Fruit fly (Drosophila melanogaster): ENCODE results near the gene CG33080.

Gene CG33080

DNA sequence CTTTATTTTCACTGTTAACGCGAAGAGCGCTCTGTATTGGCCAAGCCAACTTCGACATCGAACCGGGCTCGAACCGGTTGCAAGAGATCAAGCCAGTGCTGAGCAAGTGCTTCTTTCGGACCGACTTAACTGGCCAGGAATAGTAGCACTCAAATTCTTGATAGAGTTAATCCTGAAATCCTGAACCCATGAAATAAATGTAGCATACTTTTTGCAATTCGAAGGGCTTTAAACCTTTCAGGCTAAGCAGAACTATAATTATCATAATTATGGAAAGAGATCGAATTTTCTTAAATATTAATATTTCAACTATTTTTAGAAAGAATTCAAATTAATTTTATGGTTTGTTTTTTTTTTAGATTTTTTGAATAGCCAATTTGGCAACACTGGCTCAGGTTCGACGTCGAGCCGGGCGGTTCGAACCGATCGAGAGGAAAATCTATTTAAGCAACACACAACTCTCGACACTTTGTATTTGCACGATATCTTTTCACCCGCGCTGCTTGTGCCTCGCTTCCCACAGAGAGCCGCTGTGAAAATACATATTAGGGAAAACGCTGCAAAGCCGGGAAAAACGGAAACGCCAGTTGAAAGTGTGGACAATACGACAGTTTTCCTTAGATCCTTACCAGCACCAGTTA, 19.4 kb downstream of the CG33080 start, which contains the start of gene AdamTS-B (continued):
- TF ChIP-seq CG31365 (tag; optimal IDR thresholded peaks at IDR 0.05) (no peak), Hey (tag; optimal IDR thresholded peaks at IDR 0.05) (no peak), stc (GFP tag; IDR thresholded peaks at IDR 0.05) (no peak), Hr3 (GFP tag; optimal IDR thresholded peaks at IDR 0.05) (peak; percentile 38), C15 (GFP tag; IDR thresholded peaks at IDR 0.05) (no peak), tio (GFP tag; optimal IDR thresholded peaks at IDR 0.05) (peak; percentile 16), Six4 (GFP tag; optimal IDR thresholded peaks at IDR 0.05) (no peak), Oli (tag; optimal IDR thresholded peaks at IDR 0.05) (peak; percentile 52), sd (tag; optimal IDR thresholded peaks at IDR 0.05) (no peak), bab2 (GFP tag; optimal IDR thresholded peaks at IDR 0.05) (no peak), Atf-2 (GFP tag; optimal IDR thresholded peaks at IDR 0.05) (no peak), dmrt99B (tag; optimal IDR thresholded peaks at IDR 0.05) (peak; percentile 65), sim (GFP tag; IDR thresholded peaks at IDR 0.05) (no peak), schlank (tag; optimal IDR thresholded peaks at IDR 0.05) (no peak), sima (GFP tag; optimal IDR thresholded peaks at IDR 0.05) (no peak), br (optimal IDR thresholded peaks at IDR 0.05) (no peak), B-H2 (GFP tag; optimal IDR thresholded peaks at IDR 0.05) (no peak), CG12769 (tag; optimal IDR thresholded peaks at IDR 0.05) (no peak), BtbVII (GFP tag; optimal IDR thresholded peaks at IDR 0.05) (peak; percentile 28), YL-1 (GFP tag; optimal IDR thresholded peaks at IDR 0.05) (no peak), Lim3 (GFP tag; IDR thresholded peaks at IDR 0.05) (no peak), fu2 (GFP tag; optimal IDR thresholded peaks at IDR 0.05) (no peak), otp (GFP tag; IDR thresholded peaks at IDR 0.05) (no peak), Nf-YA (GFP tag; IDR thresholded peaks at IDR 0.05) (no peak), CG11247 (GFP tag; IDR thresholded peaks at IDR 0.05) (no peak), CG12219 (GFP tag; optimal IDR thresholded peaks at IDR 0.05) (no peak), CG7963 (GFP tag; IDR thresholded peaks at IDR 0.05; ENCODE audit: partially characterized antibody) (no peak), shn (GFP tag; optimal IDR thresholded peaks at IDR 0.05) (no peak), fd64A (GFP tag; optimal IDR thresholded peaks at IDR 0.05) (no peak), CG7839 (tag; optimal IDR thresholded peaks at IDR 0.05) (peak; percentile 53), Adf1 (GFP tag; IDR thresholded peaks at IDR 0.05) (no peak), ham (GFP tag; IDR thresholded peaks at IDR 0.05) (no peak), D19B (GFP tag; optimal IDR thresholded peaks at IDR 0.05) (no peak), H15 (GFP tag; IDR thresholded peaks at IDR 0.05) (no peak), dm (GFP tag; optimal IDR thresholded peaks at IDR 0.05) (no peak), chm (GFP tag; IDR thresholded peaks at IDR 0.05) (no peak), maf-S (GFP tag; optimal IDR thresholded peaks at IDR 0.05) (no peak), slp2 (GFP tag; optimal IDR thresholded peaks at IDR 0.05) (no peak), z (GFP tag; IDR thresholded peaks at IDR 0.05) (no peak), CG2889 (GFP tag; IDR thresholded peaks at IDR 0.05) (no peak), Max (GFP tag; optimal IDR thresholded peaks at IDR 0.05) (peak; percentile 18), CG12391 (tag; optimal IDR thresholded peaks at IDR 0.05) (peak; percentile 66), CG6791 (GFP tag; IDR thresholded peaks at IDR 0.05; ENCODE audit: partially characterized antibody) (no peak), NFAT (GFP tag; IDR thresholded peaks at IDR 0.05) (no peak), disco-r (GFP tag; optimal IDR thresholded peaks at IDR 0.05) (no peak), Dbx (GFP tag; IDR thresholded peaks at IDR 0.05) (no peak), CG6765 (GFP tag; optimal IDR thresholded peaks at IDR 0.05) (no peak), CG9932 (GFP tag; IDR thresholded peaks at IDR 0.05) (peak; percentile 63), fd102C (GFP tag; optimal IDR thresholded peaks at IDR 0.05) (no peak), CG5245 (GFP tag; optimal IDR thresholded peaks at IDR 0.05) (no peak), btn (GFP tag; optimal IDR thresholded peaks at IDR 0.05) (no peak), bsh (GFP tag; optimal IDR thresholded peaks at IDR 0.05) (peak; percentile 46 to 47)

Measured in whole organism, embryonic.